Worm (Caenorhabditis elegans) whole organism, L4/young adult: ENCODE results near the gene F37C12.18.
A peak's percentile ranks its signal among the peaks of the same experiment; 100 is the strongest.

ENCODE experiments used
- W03F9.2 ChIP-seq: fragments of 150-350 bp; optimal IDR thresholded peaks from 2 replicates; lab custom pipeline; 2014; ENCODE audit warnings: missing biosample characterization, missing genetic modification characterization
- dao-5 ChIP-seq: sonication (generic microtip); optimal IDR thresholded peaks from 2 replicates; lab custom pipeline; 2016; ENCODE audit warnings: missing genotype, missing genetic modification characterization, moderate library complexity, missing compliant biosample characterization
- him-1 ChIP-seq: sonication (generic microtip); optimal IDR thresholded peaks from 2 replicates; lab custom pipeline; 2016; ENCODE audit warnings: missing genotype, missing genetic modification reagents, missing genetic modification characterization, missing compliant biosample characterization

Gene F37C12.18

ce11 chrIII:7215532-7215931 lies 20.3 kb upstream of the F37C12.18 start:
- no peak for TF ChIP-seq W03F9.2 (tag; lab: Kevin White, UChicago)
- no peak for TF ChIP-seq dao-5 (tag; lab: Kevin White, UChicago)
- TF ChIP-seq him-1: no peak

- TF ChIP-seq dao-5 (tag; lab: Kevin White, UChicago) (no peak), W03F9.2 (tag; lab: Kevin White, UChicago) (no peak), him-1 (no peak)
These were observed 16.8 kb upstream of the F37C12.18 start for ce11 chrIII:7212028-7212427.

- TF ChIP-seq him-1 (no peak), dao-5 (tag; lab: Kevin White, UChicago) (no peak), W03F9.2 (tag; lab: Kevin White, UChicago) (no peak)
These were observed 15.3 kb upstream of the F37C12.18 start for ce11 chrIII:7210486-7210885.

- TF ChIP-seq W03F9.2 (tag; lab: Kevin White, UChicago) (no peak), him-1 (no peak), dao-5 (tag; lab: Kevin White, UChicago) (no peak)
These were observed 14.5 kb upstream of the F37C12.18 start, which contains the start of gene R151.2 for ce11 chrIII:7209721-7210120. Gene R151.2 (plus strand): TSS chrIII:7209967.

- TF ChIP-seq dao-5 (tag; lab: Kevin White, UChicago): no peak
- TF ChIP-seq W03F9.2 (tag; lab: Kevin White, UChicago): peak; percentile 93
- no peak for TF ChIP-seq him-1
These were observed 12.8 kb upstream of the F37C12.18 start, which contains the start of gene rpl-6 for ce11 chrIII:7207903-7208497. Gene rpl-6 (plus strand): TSS chrIII:7208447.

ce11 chrIII:7203130-7203775 lies 8.0 kb upstream of the F37C12.18 start:
- no peak for TF ChIP-seq him-1
- TF ChIP-seq dao-5 (tag; lab: Kevin White, UChicago): no peak
- TF ChIP-seq W03F9.2 (tag; lab: Kevin White, UChicago): no peak

- TF ChIP-seq dao-5 (tag; lab: Kevin White, UChicago) (no peak), him-1 (no peak), W03F9.2 (tag; lab: Kevin White, UChicago) (no peak)
These were observed 6.4 kb upstream of the F37C12.18 start, which contains the start of gene dpy-31 for ce11 chrIII:7201378-7202256. Gene dpy-31 (plus strand): TSS chrIII:7202206.

ce11 chrIII:7199467-7199866 lies 4.2 kb upstream of the F37C12.18 start:
- TF ChIP-seq W03F9.2 (tag; lab: Kevin White, UChicago) (no peak), him-1 (no peak), dao-5 (tag; lab: Kevin White, UChicago) (no peak)

ce11 chrIII:7198838-7199237 lies 3.6 kb upstream of the F37C12.18 start, which contains the start of gene pfd-5:
Gene pfd-5 (minus strand): TSS chrIII:7198884.
- TF ChIP-seq W03F9.2 (tag; lab: Kevin White, UChicago): peak; percentile 56
- no peak for TF ChIP-seq dao-5 (tag; lab: Kevin White, UChicago)
- no peak for TF ChIP-seq him-1

ce11 chrIII:7197973-7198372 lies 2.7 kb upstream of the F37C12.18 start, which contains the start of gene exos-9:
Gene exos-9 (minus strand): TSS chrIII:7198073.
- no peak for TF ChIP-seq him-1
- no peak for TF ChIP-seq W03F9.2 (tag; lab: Kevin White, UChicago)
- no peak for TF ChIP-seq dao-5 (tag; lab: Kevin White, UChicago)

- no peak for TF ChIP-seq W03F9.2 (tag; lab: Kevin White, UChicago)
- TF ChIP-seq him-1: no peak
- no peak for TF ChIP-seq dao-5 (tag; lab: Kevin White, UChicago)
These were observed 2.1 kb downstream of the F37C12.18 start, which contains the start of gene mec-14 for ce11 chrIII:7192942-7193665. Gene mec-14 (minus strand): TSS chrIII:7192992.

- TF ChIP-seq him-1 (no peak), W03F9.2 (tag; lab: Kevin White, UChicago) (peak; percentile 67), dao-5 (tag; lab: Kevin White, UChicago) (no peak)
These were observed 5.6 kb downstream of the F37C12.18 start, which contains the start of gene rps-21 for ce11 chrIII:7189581-7190128. Gene rps-21 (minus strand): TSS chrIII:7189631.
